Worm (Caenorhabditis elegans) whole organism, young adult: ENCODE measurements around the gene C01C4.3.

ENCODE experiments used
- F49E8.2 ChIP-seq: sonication (generic microtip); optimal IDR thresholded peaks from 3 replicates; lab custom pipeline; 2017; ENCODE audit warnings: missing genetic modification characterization, mild to moderate bottlenecking, missing compliant biosample characterization, antibody characterized with exemption, moderate library complexity; ENCODE audit not compliant: insufficient read depth
- F57A8.1 ChIP-seq: fragments of 200-800 bp; sonication (Bioruptor generic); optimal IDR thresholded peaks from 2 replicates; lab custom pipeline; 2018; ENCODE audit warnings: mild to moderate bottlenecking, missing genetic modification characterization, moderate library complexity, missing compliant biosample characterization
- cebp-2 ChIP-seq: fragments of 200-800 bp; sonication (Bioruptor generic); IDR thresholded peaks from 2 replicates; pipeline ENCODE4 v1.3.6; 2022; ENCODE audit warnings: missing genetic modification characterization, missing compliant biosample characterization
- dox-1 ChIP-seq: fragments of 200-800 bp; sonication (Bioruptor generic); IDR thresholded peaks from 2 replicates; pipeline ENCODE4 v1.3.6; 2022; ENCODE audit warnings: missing genetic modification reagents, missing genetic modification characterization, missing compliant biosample characterization
- ets-4 ChIP-seq: fragments of 200-800 bp; sonication (Bioruptor generic); optimal IDR thresholded peaks from 2 replicates; lab custom pipeline; 2018; ENCODE audit warnings: mild to moderate bottlenecking, missing genetic modification characterization, missing compliant biosample characterization
- hlh-12 ChIP-seq: sonication (generic microtip); optimal IDR thresholded peaks from 2 replicates; lab custom pipeline; 2016; ENCODE audit warnings: missing genetic modification characterization, missing compliant biosample characterization
- lin-40 ChIP-seq: sonication (generic microtip); optimal IDR thresholded peaks from 2 replicates; lab custom pipeline; 2016; ENCODE audit warnings: missing genetic modification characterization, mild to moderate bottlenecking, missing compliant biosample characterization, missing genotype, missing genetic modification reagents
- lsl-1 ChIP-seq: fragments of 200-800 bp; sonication (Bioruptor generic); optimal IDR thresholded peaks from 2 replicates; lab custom pipeline; 2018; ENCODE audit warnings: mild to moderate bottlenecking, missing genetic modification characterization, moderate library complexity, missing compliant biosample characterization
- unc-130 ChIP-seq: sonication (generic microtip); optimal IDR thresholded peaks from 2 replicates; lab custom pipeline; 2016; ENCODE audit warnings: missing genetic modification reagents, missing genetic modification characterization, missing compliant biosample characterization

DNA sequence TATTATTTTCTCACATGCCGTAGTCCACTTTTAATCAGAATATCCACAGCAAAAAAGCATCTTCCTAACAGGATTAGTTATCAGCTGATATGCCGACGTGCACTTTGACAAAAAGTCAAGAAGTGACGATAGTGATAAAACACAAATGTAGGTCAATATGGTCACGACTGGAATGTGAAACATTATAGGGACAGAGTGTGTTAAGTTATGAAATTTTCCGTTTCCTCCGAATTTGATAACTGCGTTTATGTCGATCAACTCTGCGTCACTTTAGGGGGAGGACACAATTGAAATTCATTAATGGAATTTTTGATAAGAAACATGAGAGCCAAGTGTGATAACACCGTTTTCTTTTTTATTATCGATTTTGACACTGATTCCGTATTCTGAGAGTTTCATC lies 32.3 kb downstream of the C01C4.3 start, which contains the start of gene aex-4:
- TF ChIP-seq lin-40 (tag; lab: Kevin White, UChicago) (no peak), dox-1 (GFP tag; lab: Robert Waterston, UW) (peak; percentile 42; the same call in 1 of the 2 replicates), hlh-12 (tag; lab: Kevin White, UChicago) (no peak), F57A8.1 (no peak), ets-4 (peak; percentile 7), F49E8.2 (tag; lab: Kevin White, UChicago) (no peak), lsl-1 (GFP tag; lab: Kevin White, UChicago) (no peak), unc-130 (GFP tag; lab: Kevin White, UChicago) (no peak), cebp-2 (GFP tag; lab: Robert Waterston, UW) (no peak)
